Fruit fly (Drosophila melanogaster) whole organism, wandering third instar larva: ENCODE data around the gene CG10098.
A peak's percentile ranks its signal among the peaks of the same experiment; 100 is the strongest.

ENCODE experiments used
- Abd-B ChIP-seq: fragments of >200 bp; optimal IDR thresholded peaks from 2 replicates; lab custom pipeline; 2017; ENCODE audit warnings: missing biosample characterization, missing genetic modification characterization
- CG32264 ChIP-seq: fragments of 200-800 bp; sonication (Bioruptor generic); optimal IDR thresholded peaks from 2 replicates; lab custom pipeline; 2016; ENCODE audit warnings: missing biosample characterization, missing genetic modification characterization
- CG9705 ChIP-seq: fragments of 200-800 bp; sonication (Bioruptor generic); optimal IDR thresholded peaks from 2 replicates; lab custom pipeline; 2018; ENCODE audit warnings: missing biosample characterization, mild to moderate bottlenecking, missing genetic modification characterization
- CrebA ChIP-seq: fragments of 200-800 bp; sonication (Bioruptor generic); optimal IDR thresholded peaks from 2 replicates; lab custom pipeline; 2016; ENCODE audit warnings: missing biosample characterization, mild to moderate bottlenecking, missing genetic modification characterization, borderline replicate concordance
- Dfd ChIP-seq: fragments of >200 bp; optimal IDR thresholded peaks from 2 replicates; lab custom pipeline; 2017; ENCODE audit warnings: missing biosample characterization, missing genetic modification characterization
- Dif ChIP-seq: fragments of 200-275, 200-300 bp; sonication (Bioruptor generic); optimal IDR thresholded peaks from 2 replicates; lab custom pipeline; 2018; ENCODE audit warnings: missing biosample characterization, missing genetic modification characterization; ENCODE audit not compliant: partially characterized antibody
- GATAd ChIP-seq: sonication (Bioruptor generic); optimal IDR thresholded peaks from 2 replicates; lab custom pipeline; 2016; ENCODE audit warnings: missing biosample characterization, missing genetic modification characterization
- HLH106 ChIP-seq: fragments of 200-800 bp; optimal IDR thresholded peaks from 3 replicates; lab custom pipeline; 2019; ENCODE audit warnings: missing biosample characterization, mild to moderate bottlenecking, missing genetic modification characterization, moderate library complexity
- Hnf4 ChIP-seq: fragments of 200-800 bp; sonication (Bioruptor generic); optimal IDR thresholded peaks from 2 replicates; lab custom pipeline; 2016; ENCODE audit warnings: missing biosample characterization, mild to moderate bottlenecking, missing genetic modification characterization
- Hr78 ChIP-seq: fragments of >200 bp; optimal IDR thresholded peaks from 2 replicates; lab custom pipeline; 2017; ENCODE audit warnings: missing biosample characterization, missing genetic modification characterization
- Hr83 ChIP-seq: fragments of 200-300 bp; sonication (Bioruptor generic); optimal IDR thresholded peaks from 2 replicates; lab custom pipeline; 2016; ENCODE audit warnings: missing biosample characterization, mild to moderate bottlenecking, missing genetic modification characterization, moderate library complexity; ENCODE audit not compliant: poor library complexity, severe bottlenecking
- Jra ChIP-seq: sonication (Bioruptor generic); optimal IDR thresholded peaks from 2 replicates; lab custom pipeline; 2016; ENCODE audit warnings: missing biosample characterization, missing genetic modification characterization
- Mio ChIP-seq: sonication (Bioruptor generic); optimal IDR thresholded peaks from 2 replicates; lab custom pipeline; 2016; ENCODE audit warnings: missing biosample characterization, missing genetic modification characterization
- Myc ChIP-seq: fragments of >200 bp; optimal IDR thresholded peaks from 2 replicates; lab custom pipeline; 2017
- N ChIP-seq: fragments of >200 bp; optimal IDR thresholded peaks from 2 replicates; lab custom pipeline; 2018; ENCODE audit warnings: missing biosample characterization, missing external identifiers, missing genetic modification characterization
- OdsH ChIP-seq: fragments of 200-800 bp; sonication (Bioruptor generic); optimal IDR thresholded peaks from 2 replicates; lab custom pipeline; 2016; ENCODE audit warnings: missing biosample characterization, mild to moderate bottlenecking, missing genetic modification characterization
- Rel ChIP-seq, 2 experiments: fragments of 200-800 bp; sonication (Bioruptor generic) in 1 of 2; optimal IDR thresholded peaks; 2 replicates in 1 of 2; 3 replicates in 1 of 2; lab custom pipeline; 2016 to 2019; ENCODE audit warnings: mild to moderate bottlenecking in 2 of 2, missing biosample characterization in 2 of 2, missing genetic modification characterization in 2 of 2, moderate library complexity in 1 of 2
- Sp1 ChIP-seq: fragments of 200-800 bp; sonication (Bioruptor generic); optimal IDR thresholded peaks from 3 replicates; lab custom pipeline; 2019; ENCODE audit warnings: missing biosample characterization, mild to moderate bottlenecking, missing genetic modification characterization, moderate library complexity
- Vsx2 ChIP-seq: fragments of 200-300, 225-300 bp; sonication (Bioruptor generic); optimal IDR thresholded peaks from 2 replicates; lab custom pipeline; 2018; ENCODE audit warnings: missing biosample characterization, missing genetic modification characterization; ENCODE audit not compliant: partially characterized antibody
- br ChIP-seq: fragments of 200-800 bp; sonication (Bioruptor generic); optimal IDR thresholded peaks from 2 replicates; lab custom pipeline; 2016; ENCODE audit warnings: missing biosample characterization, missing genetic modification characterization
- brk ChIP-seq: fragments of 200-800 bp; sonication (Bioruptor generic); optimal IDR thresholded peaks from 2 replicates; lab custom pipeline; 2016; ENCODE audit warnings: missing biosample characterization, mild to moderate bottlenecking, missing genetic modification characterization
- dl ChIP-seq, 2 experiments: fragments of 175-275, 200-275 bp in 1 of 2; fragments of 200-275 bp in 1 of 2; sonication (Bioruptor generic); optimal IDR thresholded peaks; lab custom pipeline; 2018; ENCODE audit warnings: mild to moderate bottlenecking in 2 of 2, missing biosample characterization in 2 of 2, missing genetic modification characterization in 2 of 2, moderate library complexity in 2 of 2; ENCODE audit not compliant: partially characterized antibody in 2 of 2, insufficient read depth in 1 of 2
- dmrt93B ChIP-seq: fragments of 200-800 bp; sonication (Bioruptor generic); optimal IDR thresholded peaks from 2 replicates; lab custom pipeline; 2018; ENCODE audit warnings: missing biosample characterization, mild to moderate bottlenecking, missing genetic modification characterization
- dsf ChIP-seq: sonication (Bioruptor generic); optimal IDR thresholded peaks from 2 replicates; lab custom pipeline; 2016; ENCODE audit warnings: missing biosample characterization, missing genetic modification characterization, borderline replicate concordance
- ey ChIP-seq: fragments of 200-800 bp; sonication (Bioruptor generic); optimal IDR thresholded peaks from 2 replicates; lab custom pipeline; 2016; ENCODE audit warnings: missing biosample characterization, missing genetic modification characterization
- foxo ChIP-seq, 2 experiments: fragments of 200-800 bp; sonication (Bioruptor generic); optimal IDR thresholded peaks; 2 replicates in 1 of 2; 3 replicates in 1 of 2; lab custom pipeline; 2016 to 2017; ENCODE audit warnings: missing biosample characterization in 2 of 2, missing genetic modification characterization in 2 of 2
- fru ChIP-seq: fragments of 200-800 bp; sonication (Bioruptor generic); optimal IDR thresholded peaks from 3 replicates; lab custom pipeline; 2016; ENCODE audit warnings: missing biosample characterization, mild to moderate bottlenecking, missing genetic modification characterization
- h ChIP-seq: fragments of 200-800 bp; sonication (Bioruptor generic); optimal IDR thresholded peaks from 3 replicates; lab custom pipeline; 2016; ENCODE audit warnings: missing biosample characterization, mild to moderate bottlenecking, missing genetic modification characterization
- jim ChIP-seq: fragments of 175-275, 200-325 bp; sonication (Bioruptor generic); optimal IDR thresholded peaks from 2 replicates; lab custom pipeline; 2016; ENCODE audit warnings: missing biosample characterization, mild to moderate bottlenecking, missing genetic modification characterization
- lola ChIP-seq: fragments of >200 bp; optimal IDR thresholded peaks from 2 replicates; lab custom pipeline; 2017; ENCODE audit warnings: missing biosample characterization, missing genetic modification characterization
- pan ChIP-seq: fragments of >200 bp; optimal IDR thresholded peaks from 2 replicates; lab custom pipeline; 2017
- psq ChIP-seq: fragments of 200-800 bp; sonication (Bioruptor generic); optimal IDR thresholded peaks from 3 replicates; lab custom pipeline; 2017; ENCODE audit warnings: missing biosample characterization, mild to moderate bottlenecking, missing genetic modification characterization, moderate library complexity
- rgr ChIP-seq: fragments of 200-800 bp; sonication (Bioruptor generic); optimal IDR thresholded peaks from 3 replicates; lab custom pipeline; 2016; ENCODE audit warnings: missing biosample characterization, mild to moderate bottlenecking, missing genetic modification characterization
- sage ChIP-seq: fragments of 200-800 bp; sonication (Bioruptor generic); optimal IDR thresholded peaks from 2 replicates; lab custom pipeline; 2016; ENCODE audit warnings: missing biosample characterization, mild to moderate bottlenecking, missing genetic modification characterization
- sv ChIP-seq: fragments of 200-800 bp; sonication (Bioruptor generic); optimal IDR thresholded peaks from 3 replicates; lab custom pipeline; 2016; ENCODE audit warnings: missing biosample characterization, missing genetic modification characterization
- tai ChIP-seq: sonication (Bioruptor generic); optimal IDR thresholded peaks from 2 replicates; lab custom pipeline; 2016; ENCODE audit warnings: missing biosample characterization, missing genetic modification characterization
- usp ChIP-seq: fragments of >200 bp; optimal IDR thresholded peaks from 2 replicates; lab custom pipeline; 2017; ENCODE audit warnings: missing biosample characterization, missing genetic modification characterization
- woc ChIP-seq: sonication (Bioruptor generic); optimal IDR thresholded peaks from 2 replicates; lab custom pipeline; 2016; ENCODE audit warnings: missing biosample characterization, mild to moderate bottlenecking, missing genetic modification characterization

CG10098 gene

dm6 chr3R:7127966-7128365 is 3.6 kb downstream of the CG10098 start, which contains the start of gene CG10068:
Gene CG10068 (minus strand): TSS chr3R:7128027.
- TF ChIP-seq sage (GFP tag; lab: Kevin White, UChicago) (peak; percentile 86), CrebA (GFP tag; lab: Kevin White, UChicago) (no peak), tai (GFP tag; lab: Kevin White, UChicago) (peak; percentile 73), lola (GFP tag; lab: Kevin White, UChicago) (no peak), Vsx2 (GFP tag; lab: Kevin White, UChicago) (no peak), Rel (GFP tag; optimal IDR thresholded peaks at IDR 0.05; lab: Kevin White, UChicago) (no peak), Rel (tag; optimal IDR thresholded peaks at IDR 0.05; lab: Kevin White, UChicago) (peak; percentile 54), Mio (GFP tag; lab: Kevin White, UChicago) (no peak), OdsH (GFP tag; lab: Kevin White, UChicago) (peak; percentile 82), jim (GFP tag; lab: Kevin White, UChicago) (no peak), sv (peak; percentile 91), Myc (peak; percentile 20), fru (GFP tag; lab: Kevin White, UChicago) (peak; percentile 84), woc (GFP tag; lab: Kevin White, UChicago) (peak; percentile 69), h (peak; percentile 90), HLH106 (tag; lab: Kevin White, UChicago) (peak; percentile 82), N (GFP tag; lab: Kevin White, UChicago) (no peak), brk (peak; percentile 80), foxo (GFP tag; optimal IDR thresholded peaks at IDR 0.05; lab: Kevin White, UChicago) (peak; percentile 29 to 87), Dfd (GFP tag; lab: Kevin White, UChicago) (no peak), Hnf4 (peak; percentile 88), Hr78 (GFP tag; lab: Kevin White, UChicago) (no peak), Abd-B (GFP tag; lab: Kevin White, UChicago) (no peak), dmrt93B (GFP tag; lab: Kevin White, UChicago) (peak; percentile 42), ey (peak; percentile 81), Dif (no peak), dl (GFP tag; optimal IDR thresholded peaks at IDR 0.05; lab: Kevin White, UChicago; ENCODE audit: insufficient read depth in 1 of 2, partially characterized antibody in 2 of 2) (no peak), usp (GFP tag; lab: Kevin White, UChicago) (no peak), GATAd (no peak), rgr (GFP tag; lab: Kevin White, UChicago) (peak; percentile 82), CG9705 (peak; percentile 60), dsf (GFP tag; lab: Kevin White, UChicago) (peak; percentile 77), Sp1 (GFP tag; lab: Kevin White, UChicago) (peak; percentile 82), Hr83 (GFP tag; lab: Kevin White, UChicago) (peak; percentile 81), pan (lab: Kevin White, UChicago) (no peak), Jra (peak; percentile 87), br (GFP tag; lab: Kevin White, UChicago) (peak; percentile 88), CG32264 (GFP tag; lab: Kevin White, UChicago) (peak; percentile 70), psq (GFP tag; lab: Kevin White, UChicago) (peak; percentile 69)

dm6 chr3R:7129280-7130069 is 5.1 kb downstream of the CG10098 start, which contains the start of gene CG31248:
Gene CG31248 (plus strand): TSS chr3R:7129320.
- TF ChIP-seq fru (GFP tag; lab: Kevin White, UChicago) (no peak), h (peak; percentile 16)
